Worm (Caenorhabditis elegans) whole organism, L3 larva: ENCODE results near the gene gos-28.

Experiments
- egl-27 ChIP-seq: sonication (generic microtip); optimal IDR thresholded peaks from 4 replicates; lab custom pipeline; 2017; ENCODE audit warnings: missing biosample characterization, missing genetic modification reagents, missing genetic modification characterization
- fkh-2 ChIP-seq: fragments of 150-350 bp; optimal IDR thresholded peaks from 2 replicates; lab custom pipeline; 2014; ENCODE audit warnings: missing biosample characterization, missing genetic modification reagents, missing genetic modification characterization
- pha-4 ChIP-seq: fragments of 150-350 bp; optimal IDR thresholded peaks from 2 replicates; lab custom pipeline; 2014; ENCODE audit warnings: missing biosample characterization, missing genetic modification reagents, missing genetic modification characterization

DNA sequence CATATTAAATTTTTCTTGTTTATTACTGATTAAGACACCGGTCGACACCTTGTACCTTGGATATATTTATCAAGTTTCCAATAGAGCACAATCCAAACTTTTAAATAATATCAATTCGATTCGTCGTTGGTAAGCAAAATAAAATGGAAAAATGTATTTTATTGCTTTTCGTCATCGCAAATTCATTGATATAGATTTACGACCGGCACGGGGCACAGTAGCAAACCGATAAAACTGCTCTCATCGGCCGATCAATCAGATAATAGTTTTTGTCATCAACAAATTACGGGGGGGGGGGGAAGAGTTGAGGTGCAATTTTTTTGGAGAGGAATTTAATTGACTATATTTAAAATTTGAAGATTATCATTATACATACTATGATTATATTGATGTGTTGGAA is 25.6 kb downstream of the gos-28 start:
- TF ChIP-seq egl-27 (no peak), fkh-2 (no peak), pha-4 (tag; lab: Kevin White, UChicago) (no peak)
